Fruit fly (Drosophila melanogaster): ENCODE results near the gene Ugt302C1.

The Ugt302C1 gene

DNA sequence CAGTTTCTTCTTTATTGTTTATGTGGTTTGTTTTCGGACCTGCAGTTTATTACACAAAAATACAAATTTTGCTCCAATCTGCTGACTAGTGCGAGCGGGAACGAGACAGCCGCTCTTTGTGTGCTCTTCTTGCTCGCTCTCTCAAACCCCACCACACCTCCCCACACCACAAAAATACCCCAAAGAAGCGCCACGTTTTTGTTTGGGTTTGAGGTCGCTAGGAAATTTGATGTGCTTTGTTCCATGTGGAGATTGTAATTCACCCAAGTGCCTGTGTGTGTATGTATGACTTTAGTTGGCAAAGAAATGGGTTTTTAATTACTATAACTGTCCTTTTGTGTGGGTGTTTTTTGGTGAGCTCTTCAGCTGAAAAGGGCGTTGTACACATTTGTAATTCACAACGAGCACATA lies 41.2 kb downstream of the Ugt302C1 start (continued):
- TF ChIP-seq Ptx1 (GFP tag; IDR thresholded peaks at IDR 0.05) (no peak), gcm2 (GFP tag; optimal IDR thresholded peaks at IDR 0.05) (no peak), CG1792 (GFP tag; optimal IDR thresholded peaks at IDR 0.05) (no peak), Hr51 (GFP tag; optimal IDR thresholded peaks at IDR 0.05) (no peak), CG8281 (tag; optimal IDR thresholded peaks at IDR 0.05) (no peak), CG12155 (GFP tag; optimal IDR thresholded peaks at IDR 0.05) (no peak), crp (GFP tag; optimal IDR thresholded peaks at IDR 0.05) (no peak), vnd (GFP tag; IDR thresholded peaks at IDR 0.05; ENCODE audit: partially characterized antibody) (no peak), Ets65A (GFP tag) (peak; percentile 57), CG43689 (GFP tag; IDR thresholded peaks at IDR 0.05) (no peak), H15 (GFP tag; IDR thresholded peaks at IDR 0.05) (no peak), BtbVII (GFP tag; optimal IDR thresholded peaks at IDR 0.05) (peak; percentile 19), tna (GFP tag; IDR thresholded peaks at IDR 0.05; ENCODE audit: partially characterized antibody) (peak; percentile 13; the same call in 1 of the 2 replicates), CG4282 (GFP tag; optimal IDR thresholded peaks at IDR 0.05) (no peak), PHDP (tag; optimal IDR thresholded peaks at IDR 0.05) (no peak), D19A (tag; optimal IDR thresholded peaks at IDR 0.05) (no peak), kah (GFP tag; optimal IDR thresholded peaks at IDR 0.05) (no peak), gt (GFP tag; IDR thresholded peaks at IDR 0.05) (no peak), bab2 (GFP tag; optimal IDR thresholded peaks at IDR 0.05) (no peak), dmrt11E (tag; optimal IDR thresholded peaks at IDR 0.05) (no peak), Hsf (GFP tag; optimal IDR thresholded peaks at IDR 0.05) (no peak), gsb-n (tag; optimal IDR thresholded peaks at IDR 0.05) (no peak), CG30431 (GFP tag; optimal IDR thresholded peaks at IDR 0.05) (no peak), schlank (tag; optimal IDR thresholded peaks at IDR 0.05) (no peak), sna (GFP tag; IDR thresholded peaks at IDR 0.05; ENCODE audit: partially characterized antibody) (no peak), CG4617 (GFP tag; optimal IDR thresholded peaks at IDR 0.05; ENCODE audit: borderline replicate concordance) (no peak), so (GFP tag; IDR thresholded peaks at IDR 0.05) (no peak), CG18011 (GFP tag; optimal IDR thresholded peaks at IDR 0.05) (no peak), CG3163 (GFP tag; optimal IDR thresholded peaks at IDR 0.05) (peak; percentile 43), CoRest (tag; optimal IDR thresholded peaks at IDR 0.05) (no peak), Dref (GFP tag; IDR thresholded peaks at IDR 0.05) (no peak), CG7963 (GFP tag; IDR thresholded peaks at IDR 0.05; ENCODE audit: partially characterized antibody) (no peak), Antp (GFP tag; optimal IDR thresholded peaks at IDR 0.05) (no peak), CG13894 (tag; optimal IDR thresholded peaks at IDR 0.05) (peak; percentile 43), CG2116 (GFP tag; optimal IDR thresholded peaks at IDR 0.05) (no peak), CG4328 (GFP tag; optimal IDR thresholded peaks at IDR 0.05) (no peak), Spps (tag; optimal IDR thresholded peaks at IDR 0.05) (no peak), row (GFP tag; IDR thresholded peaks at IDR 0.05) (peak; percentile 70), ken (GFP tag; IDR thresholded peaks at IDR 0.05) (no peak), hth (optimal IDR thresholded peaks at IDR 0.05) (no peak), CG7839 (tag; optimal IDR thresholded peaks at IDR 0.05) (peak; percentile 34), slp2 (GFP tag; optimal IDR thresholded peaks at IDR 0.05) (no peak), CG12104 (GFP tag; optimal IDR thresholded peaks at IDR 0.05) (no peak), Vsx1 (GFP tag; optimal IDR thresholded peaks at IDR 0.05) (no peak), CG6272 (GFP tag; IDR thresholded peaks at IDR 0.05) (no peak), CG4820 (GFP tag; optimal IDR thresholded peaks at IDR 0.05) (no peak), chinmo (GFP tag; IDR thresholded peaks at IDR 0.05; ENCODE audit: partially characterized antibody) (peak; percentile 87; the same call in 1 of the 4 replicates), jumu (GFP tag; optimal IDR thresholded peaks at IDR 0.05) (no peak), Atf6 (GFP tag; IDR thresholded peaks at IDR 0.05) (no peak), NC2α (GFP tag; optimal IDR thresholded peaks at IDR 0.05) (no peak), slbo (GFP tag; IDR thresholded peaks at IDR 0.05) (peak; percentile 39), dmrt99B (tag; optimal IDR thresholded peaks at IDR 0.05) (peak; percentile 27)
